Fruit fly (Drosophila melanogaster) whole organism, embryonic: Measurements from ENCODE around the gene SK.

Experiments
- Atf-2 ChIP-seq: fragments of 200-800 bp; sonication (Bioruptor generic); optimal IDR thresholded peaks from 2 replicates; lab custom pipeline; 2016; ENCODE audit warnings: missing biosample characterization, missing genetic modification characterization
- CG10147 ChIP-seq: fragments of 200-800 bp; sonication (Bioruptor generic); optimal IDR thresholded peaks from 2 replicates; lab custom pipeline; 2019; ENCODE audit warnings: missing biosample characterization, mild to moderate bottlenecking, missing genetic modification characterization, moderate library complexity
- CG11504 ChIP-seq: fragments of 200-800 bp; sonication (Bioruptor generic); optimal IDR thresholded peaks from 3 replicates; lab custom pipeline; 2019; ENCODE audit warnings: missing biosample characterization, mild to moderate bottlenecking, missing genetic modification characterization, moderate library complexity
- CG13624 ChIP-seq: fragments of 200-800 bp; sonication (Bioruptor generic); optimal IDR thresholded peaks from 2 replicates; lab custom pipeline; 2016; ENCODE audit warnings: missing biosample characterization, missing genetic modification characterization
- CG14710 ChIP-seq: fragments of 200-800 bp; sonication (Bioruptor generic); optimal IDR thresholded peaks from 3 replicates; lab custom pipeline; 2019; ENCODE audit warnings: missing biosample characterization, mild to moderate bottlenecking, missing genetic modification characterization, moderate library complexity
- CG14965 ChIP-seq: fragments of 200-800 bp; sonication (Bioruptor generic); optimal IDR thresholded peaks from 2 replicates; lab custom pipeline; 2016; ENCODE audit warnings: missing biosample characterization, missing genetic modification characterization, borderline replicate concordance
- CG17359 ChIP-seq: fragments of 200-800 bp; sonication (Bioruptor generic); optimal IDR thresholded peaks from 3 replicates; lab custom pipeline; 2018; ENCODE audit warnings: missing biosample characterization, mild to moderate bottlenecking, missing genetic modification characterization, moderate library complexity
- CG18262 ChIP-seq: fragments of 200-800 bp; optimal IDR thresholded peaks from 3 replicates; lab custom pipeline; 2019; ENCODE audit warnings: missing biosample characterization, mild to moderate bottlenecking, missing genetic modification characterization, moderate library complexity
- CG18476 ChIP-seq: fragments of 200-800 bp; sonication (Bioruptor generic); optimal IDR thresholded peaks from 2 replicates; lab custom pipeline; 2016; ENCODE audit warnings: missing biosample characterization, mild to moderate bottlenecking, missing genetic modification characterization
- CG18619 ChIP-seq: fragments of 200-800 bp; sonication (Bioruptor generic); optimal IDR thresholded peaks from 3 replicates; lab custom pipeline; 2017; ENCODE audit warnings: missing biosample characterization, mild to moderate bottlenecking, missing genetic modification characterization
- CG2875 ChIP-seq: fragments of 200-800 bp; sonication (Bioruptor generic); optimal IDR thresholded peaks from 2 replicates; lab custom pipeline; 2017; ENCODE audit warnings: missing biosample characterization, mild to moderate bottlenecking, missing genetic modification characterization, missing genetic modification reagents
- CG30020 ChIP-seq: fragments of 200-800 bp; optimal IDR thresholded peaks from 2 replicates; lab custom pipeline; 2019; ENCODE audit warnings: missing biosample characterization, mild to moderate bottlenecking, missing genetic modification characterization, moderate library complexity
- CG31224 ChIP-seq: fragments of 200-800 bp; sonication (Bioruptor generic); IDR thresholded peaks from 2 replicates; pipeline ENCODE4 v1.3.6; 2022; ENCODE audit warnings: missing biosample characterization, missing genetic modification characterization
- CG34376 ChIP-seq: fragments of 200-800 bp; sonication (Bioruptor generic); optimal IDR thresholded peaks from 2 replicates; lab custom pipeline; 2018; ENCODE audit warnings: missing biosample characterization, mild to moderate bottlenecking, missing genetic modification characterization
- CG3726 ChIP-seq: fragments of 200-800 bp; sonication (Bioruptor generic); IDR thresholded peaks from 3 replicates; pipeline ENCODE4, ENCODE4 v1.3.6; 2022; ENCODE audit warnings: missing biosample characterization, missing genetic modification characterization
- CG3838 ChIP-seq: fragments of 200-800 bp; sonication (Bioruptor generic); optimal IDR thresholded peaks from 3 replicates; lab custom pipeline; 2016; ENCODE audit warnings: missing biosample characterization, missing genetic modification characterization
- CG4282 ChIP-seq: fragments of 200-800 bp; sonication (Bioruptor generic); optimal IDR thresholded peaks from 2 replicates; lab custom pipeline; 2016; ENCODE audit warnings: missing biosample characterization, missing genetic modification characterization
- CG6175 ChIP-seq: fragments of 200-800 bp; sonication (Bioruptor generic); IDR thresholded peaks from 3 replicates; pipeline ENCODE4 v1.3.6; 2022; ENCODE audit warnings: missing biosample characterization, missing genetic modification characterization
- CG7556 ChIP-seq: fragments of 200-800 bp; sonication (Bioruptor generic); optimal IDR thresholded peaks from 2 replicates; lab custom pipeline; 2017; ENCODE audit warnings: missing biosample characterization, mild to moderate bottlenecking, missing genetic modification characterization
- Dbx ChIP-seq: fragments of 200-800 bp; sonication (Bioruptor generic); IDR thresholded peaks from 3 replicates; pipeline ENCODE4 v1.3.6; 2022; ENCODE audit warnings: missing biosample characterization, missing genetic modification characterization
- Fer1 ChIP-seq: fragments of 200-800 bp; sonication (Bioruptor generic); optimal IDR thresholded peaks from 2 replicates; lab custom pipeline; 2017; ENCODE audit warnings: missing biosample characterization, mild to moderate bottlenecking, missing genetic modification characterization
- HHEX ChIP-seq: fragments of 200-800 bp; sonication (Bioruptor generic); optimal IDR thresholded peaks from 3 replicates; lab custom pipeline; 2017; ENCODE audit warnings: missing biosample characterization, mild to moderate bottlenecking, missing genetic modification characterization, missing genetic modification reagents
- Hr39 ChIP-seq: fragments of >200 bp; optimal IDR thresholded peaks from 2 replicates; lab custom pipeline; 2017
- Pdp1 ChIP-seq, 2 experiments: fragments of 200-800 bp; sonication (Bioruptor generic); optimal IDR thresholded peaks; 3 replicates each; lab custom pipeline; 2016; ENCODE audit warnings: missing biosample characterization in 2 of 2, missing genetic modification characterization in 2 of 2, mild to moderate bottlenecking in 1 of 2, moderate library complexity in 1 of 2
- Sry-β ChIP-seq: fragments of 200-800 bp; sonication (Bioruptor generic); optimal IDR thresholded peaks from 2 replicates; lab custom pipeline; 2018; ENCODE audit warnings: missing biosample characterization, mild to moderate bottlenecking, missing genetic modification characterization, moderate library complexity
- YL-1 ChIP-seq: fragments of 200-800 bp; sonication (Bioruptor generic); optimal IDR thresholded peaks from 3 replicates; lab custom pipeline; 2017; ENCODE audit warnings: missing biosample characterization, mild to moderate bottlenecking, missing genetic modification characterization
- amos ChIP-seq: fragments of 200-800 bp; sonication (Bioruptor generic); IDR thresholded peaks from 2 replicates; pipeline ENCODE4 v1.3.6; 2022; ENCODE audit warnings: missing biosample characterization, missing genetic modification characterization; ENCODE audit not compliant: partially characterized antibody
- ap ChIP-seq: fragments of 200-800 bp; sonication (Bioruptor generic); IDR thresholded peaks from 2 replicates; pipeline ENCODE4 v1.3.6; 2022; ENCODE audit warnings: missing biosample characterization, missing genetic modification characterization
- ash1 ChIP-seq: fragments of 200-800 bp; sonication (Bioruptor generic); optimal IDR thresholded peaks from 2 replicates; lab custom pipeline; 2018; ENCODE audit warnings: missing biosample characterization, mild to moderate bottlenecking, missing genetic modification characterization
- croc ChIP-seq: fragments of 200-800 bp; sonication (Bioruptor generic); conservative IDR thresholded peaks from 3 replicates; pipeline ENCODE4 v1.3.6; 2022; ENCODE audit warnings: missing biosample characterization, missing genetic modification characterization
- cwo ChIP-seq: fragments of 200-800 bp; sonication (Bioruptor generic); optimal IDR thresholded peaks from 3 replicates; lab custom pipeline; 2017; ENCODE audit warnings: missing biosample characterization, missing genetic modification characterization, mild to moderate bottlenecking, moderate library complexity, missing genetic modification reagents
- exex ChIP-seq: fragments of 200-800 bp; sonication (Bioruptor generic); optimal IDR thresholded peaks from 4 replicates; lab custom pipeline; 2018; ENCODE audit warnings: missing biosample characterization, mild to moderate bottlenecking, missing genetic modification characterization, moderate library complexity
- eyg ChIP-seq: fragments of 200-800 bp; sonication (Bioruptor generic); optimal IDR thresholded peaks from 3 replicates; lab custom pipeline; 2016; ENCODE audit warnings: missing biosample characterization, missing genetic modification characterization
- fd96Cb ChIP-seq: fragments of 200-800 bp; sonication (Bioruptor generic); optimal IDR thresholded peaks from 2 replicates; lab custom pipeline; 2018; ENCODE audit warnings: missing biosample characterization, mild to moderate bottlenecking, missing genetic modification characterization, moderate library complexity
- gem ChIP-seq: fragments of 200-800 bp; sonication (Bioruptor generic); optimal IDR thresholded peaks from 2 replicates; lab custom pipeline; 2019; ENCODE audit warnings: missing biosample characterization, mild to moderate bottlenecking, missing genetic modification characterization, moderate library complexity
- kay ChIP-seq: fragments of 200-800 bp; sonication (Bioruptor generic); optimal IDR thresholded peaks from 2 replicates; lab custom pipeline; 2016; ENCODE audit warnings: missing biosample characterization, missing genetic modification characterization
- ken ChIP-seq: fragments of 200-800 bp; sonication (Bioruptor generic); IDR thresholded peaks from 3 replicates; pipeline ENCODE4 v1.3.6; 2022; ENCODE audit warnings: missing biosample characterization, missing genetic modification characterization
- maf-S ChIP-seq: fragments of 200-800 bp; sonication (Bioruptor generic); optimal IDR thresholded peaks from 2 replicates; lab custom pipeline; 2016; ENCODE audit warnings: missing biosample characterization, missing genetic modification characterization
- nerfin-2 ChIP-seq: fragments of 200-800 bp; sonication (Bioruptor generic); IDR thresholded peaks from 2 replicates; pipeline ENCODE4 v1.3.6; 2022; ENCODE audit warnings: missing biosample characterization, missing genetic modification characterization; ENCODE audit not compliant: partially characterized antibody
- nom ChIP-seq: fragments of 200-800 bp; sonication (Bioruptor generic); optimal IDR thresholded peaks from 2 replicates; lab custom pipeline; 2017; ENCODE audit warnings: missing biosample characterization, missing genetic modification characterization, mild to moderate bottlenecking, moderate library complexity, missing genetic modification reagents
- sc ChIP-seq, 3 experiments: fragments of >200 bp in 2 of 3; fragments of 200-800 bp in 1 of 3; sonication (Bioruptor generic) in 1 of 3; optimal IDR thresholded peaks; 2 replicates in 2 of 3; 3 replicates in 1 of 3; lab custom pipeline; 2017; ENCODE audit warnings: mild to moderate bottlenecking in 1 of 3, missing biosample characterization in 1 of 3, missing genetic modification characterization in 1 of 3, missing genetic modification reagents in 1 of 3
- seq ChIP-seq: fragments of 200-800 bp; sonication (Bioruptor generic); IDR thresholded peaks from 2 replicates; pipeline ENCODE4 v1.3.6; 2022; ENCODE audit warnings: missing biosample characterization, missing genetic modification characterization
- slou ChIP-seq: fragments of 200-800 bp; sonication (Bioruptor generic); optimal IDR thresholded peaks from 3 replicates; lab custom pipeline; 2016; ENCODE audit warnings: missing biosample characterization, missing genetic modification characterization
- stwl ChIP-seq: fragments of 200-800 bp; sonication (Bioruptor generic); optimal IDR thresholded peaks from 3 replicates; lab custom pipeline; 2018; ENCODE audit warnings: missing biosample characterization, mild to moderate bottlenecking, missing genetic modification characterization, moderate library complexity
- sug ChIP-seq: fragments of 200-800 bp; optimal IDR thresholded peaks from 2 replicates; lab custom pipeline; 2019; ENCODE audit warnings: missing biosample characterization, mild to moderate bottlenecking, missing genetic modification characterization, moderate library complexity
- tll ChIP-seq, 2 experiments: fragments of 200-800 bp in 1 of 2; fragments of >200 bp in 1 of 2; sonication (Bioruptor generic) in 1 of 2; optimal IDR thresholded peaks; 2 replicates each; lab custom pipeline; 2017 to 2019; ENCODE audit warnings: missing biosample characterization in 2 of 2, missing genetic modification characterization in 2 of 2, mild to moderate bottlenecking in 1 of 2, moderate library complexity in 1 of 2
- zfh2 ChIP-seq: fragments of 200-800 bp; sonication (Bioruptor generic); optimal IDR thresholded peaks from 2 replicates; lab custom pipeline; 2016; ENCODE audit warnings: missing biosample characterization, missing genetic modification characterization

Gene SK

DNA sequence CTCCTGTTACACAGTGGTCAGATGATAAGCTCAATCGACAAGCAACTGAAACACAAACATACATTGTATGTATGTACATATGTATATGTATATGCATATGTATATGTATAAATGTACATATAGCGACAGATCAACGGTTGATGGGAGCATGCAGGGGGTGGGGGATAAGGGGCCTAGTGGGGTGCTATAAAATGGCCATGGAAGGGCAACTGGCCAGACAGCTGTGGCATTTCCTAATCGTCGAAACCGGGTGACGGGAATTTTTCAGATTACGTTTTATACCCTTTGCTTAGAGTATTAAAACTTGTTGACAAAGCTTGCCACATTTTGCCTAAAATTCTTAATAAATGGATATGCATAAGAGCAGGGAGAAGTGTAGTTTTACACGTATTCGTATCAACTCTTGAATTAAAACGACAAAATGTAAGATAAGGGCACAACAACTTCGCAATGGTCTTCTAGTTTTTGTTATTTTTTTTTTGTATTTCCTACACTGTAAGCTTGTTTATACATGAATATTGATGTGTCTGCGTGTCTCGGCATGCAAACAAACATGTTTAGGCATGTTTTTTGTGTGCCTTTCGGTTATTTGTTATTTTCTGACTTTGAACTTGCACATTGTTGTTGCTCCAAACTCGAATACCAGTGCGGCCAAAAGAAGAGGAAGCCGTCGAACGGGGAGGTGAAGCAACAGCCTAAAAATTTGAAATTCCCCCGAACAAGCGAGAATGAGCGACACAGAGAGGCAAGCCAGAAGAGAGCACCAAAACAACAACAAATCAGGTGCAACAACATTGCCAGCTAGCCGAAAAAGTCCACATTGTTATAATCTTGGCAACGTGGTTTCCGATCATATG is 79.2 kb downstream of the SK start (continued):
- peak; percentile 57 for TF ChIP-seq exex (tag; lab: Kevin White, UChicago)
- peak; percentile 60 for TF ChIP-seq CG18262 (tag; lab: Kevin White, UChicago)
- peak; percentile 43 for TF ChIP-seq CG18476 (GFP tag; lab: Kevin White, UChicago)
- TF ChIP-seq fd96Cb = peak; percentile 77
- peak; percentile 43 for TF ChIP-seq eyg
- no peak for TF ChIP-seq tll (GFP tag; optimal IDR thresholded peaks at IDR 0.05; lab: Kevin White, UChicago)
- peak; percentile 85 for TF ChIP-seq gem (tag; lab: Kevin White, UChicago)
- TF ChIP-seq CG34376 (GFP tag; lab: Kevin White, UChicago) = peak; percentile 40
- TF ChIP-seq CG18619 (GFP tag; lab: Kevin White, UChicago) = peak; percentile 72
- no peak for TF ChIP-seq Sry-β (GFP tag; lab: Kevin White, UChicago)
- TF ChIP-seq cwo (GFP tag; lab: Kevin White, UChicago) = peak; percentile 76
- no peak for TF ChIP-seq CG3838 (GFP tag; lab: Kevin White, UChicago)
- TF ChIP-seq CG17359 (tag; lab: Kevin White, UChicago) = peak; percentile 84
- TF ChIP-seq seq = peak; percentile 83
- peak; percentile 87 for TF ChIP-seq CG11504 (tag; lab: Kevin White, UChicago)
- peak; percentile 55 for TF ChIP-seq Atf-2
- TF ChIP-seq CG30020 (tag; lab: Kevin White, UChicago) = no peak
- TF ChIP-seq nerfin-2 (GFP tag; lab: Robert Waterston, UW) = no peak
- no peak for TF ChIP-seq CG4282
- TF ChIP-seq sc (optimal IDR thresholded peaks at IDR 0.05; lab: Kevin White, UChicago) = no peak
- no peak for TF ChIP-seq sc (GFP tag; optimal IDR thresholded peaks at IDR 0.05; lab: Kevin White, UChicago)
- TF ChIP-seq CG13624 = peak; percentile 54
- peak; percentile 31 to 65 for TF ChIP-seq Pdp1 (GFP tag; optimal IDR thresholded peaks at IDR 0.05; lab: Kevin White, UChicago)
- TF ChIP-seq Dbx = peak; percentile 61; the same call in 2 of the 3 replicates
- TF ChIP-seq YL-1 (GFP tag; lab: Kevin White, UChicago) = no peak
- no peak for TF ChIP-seq stwl
- no peak for TF ChIP-seq CG6175 (GFP tag; lab: Robert Waterston, UW)
- TF ChIP-seq croc (GFP tag; lab: Robert Waterston, UW) = peak; percentile 51; the same call in 2 of the 3 replicates
- no peak for TF ChIP-seq nom (GFP tag; lab: Kevin White, UChicago)
- TF ChIP-seq slou (GFP tag; lab: Kevin White, UChicago) = peak; percentile 35
- TF ChIP-seq ken (GFP tag; lab: Robert Waterston, UW) = peak; percentile 86
- TF ChIP-seq CG7556 (GFP tag; lab: Kevin White, UChicago) = peak; percentile 79
- TF ChIP-seq ash1 (GFP tag; lab: Kevin White, UChicago) = no peak
- TF ChIP-seq maf-S (GFP tag; lab: Kevin White, UChicago) = peak; percentile 45
- TF ChIP-seq zfh2 (GFP tag; lab: Kevin White, UChicago) = peak; percentile 53
- TF ChIP-seq CG2875 (GFP tag; lab: Kevin White, UChicago) = peak; percentile 9
- TF ChIP-seq CG31224 (GFP tag; lab: Robert Waterston, UW) = peak; percentile 53
- TF ChIP-seq Hr39 (lab: Kevin White, UChicago) = no peak
- TF ChIP-seq kay (GFP tag; lab: Kevin White, UChicago) = peak; percentile 67
- TF ChIP-seq CG3726 = peak; percentile 72; the same call in 2 of the 3 replicates
- peak; percentile 6 for TF ChIP-seq CG14965 (GFP tag; lab: Kevin White, UChicago)
- peak; percentile 70 for TF ChIP-seq ap (GFP tag; lab: Robert Waterston, UW)
- TF ChIP-seq CG14710 (tag; lab: Kevin White, UChicago) = peak; percentile 31
- TF ChIP-seq sug (tag; lab: Kevin White, UChicago) = peak; percentile 84
- no peak for TF ChIP-seq amos (GFP tag; lab: Robert Waterston, UW)
- TF ChIP-seq CG10147 (GFP tag; lab: Kevin White, UChicago) = peak; percentile 20
- peak; percentile 78 for TF ChIP-seq Fer1 (GFP tag; lab: Kevin White, UChicago)
- TF ChIP-seq HHEX (GFP tag; lab: Kevin White, UChicago) = peak; percentile 71
